Fruit fly (Drosophila melanogaster) whole organism, prepupa: ENCODE measurements around the gene CG8117.

Experiments used
- Blimp-1 ChIP-seq: fragments of 200-800 bp; sonication (Bioruptor generic); optimal IDR thresholded peaks from 3 replicates; lab custom pipeline; 2017; ENCODE audit warnings: missing biosample characterization, missing genetic modification characterization, mild to moderate bottlenecking, moderate library complexity, missing genetic modification reagents
- CG31627 ChIP-seq: fragments of 200-800 bp; sonication (Bioruptor generic); optimal IDR thresholded peaks from 3 replicates; lab custom pipeline; 2016; ENCODE audit warnings: missing biosample characterization, missing genetic modification characterization
- CG34406 ChIP-seq: fragments of 200-800 bp; sonication (Bioruptor generic); optimal IDR thresholded peaks from 3 replicates; lab custom pipeline; 2016; ENCODE audit warnings: missing biosample characterization, missing genetic modification characterization
- Met ChIP-seq: fragments of 200-800 bp; sonication (Bioruptor generic); optimal IDR thresholded peaks from 3 replicates; lab custom pipeline; 2016; ENCODE audit warnings: missing biosample characterization, missing genetic modification characterization
- acj6 ChIP-seq: fragments of 200-800 bp; sonication (Bioruptor generic); optimal IDR thresholded peaks from 3 replicates; lab custom pipeline; 2016; ENCODE audit warnings: missing biosample characterization, missing genetic modification characterization
- dac ChIP-seq: fragments of 200-800 bp; sonication (Bioruptor generic); optimal IDR thresholded peaks from 2 replicates; lab custom pipeline; 2017; ENCODE audit warnings: missing biosample characterization, mild to moderate bottlenecking, missing genetic modification characterization
- dsx ChIP-seq: fragments of 200-800 bp; optimal IDR thresholded peaks from 3 replicates; lab custom pipeline; 2019; ENCODE audit warnings: missing biosample characterization, mild to moderate bottlenecking, missing genetic modification characterization, moderate library complexity; ENCODE audit not compliant: poor library complexity, severe bottlenecking
- fd85E ChIP-seq: fragments of 200-800 bp; sonication (Bioruptor generic); optimal IDR thresholded peaks from 3 replicates; lab custom pipeline; 2016; ENCODE audit warnings: missing biosample characterization, missing genetic modification characterization
- spab ChIP-seq: fragments of 200-800 bp; sonication (Bioruptor generic); optimal IDR thresholded peaks from 2 replicates; lab custom pipeline; 2017; ENCODE audit warnings: missing biosample characterization, mild to moderate bottlenecking, missing genetic modification characterization, missing genetic modification reagents

DNA sequence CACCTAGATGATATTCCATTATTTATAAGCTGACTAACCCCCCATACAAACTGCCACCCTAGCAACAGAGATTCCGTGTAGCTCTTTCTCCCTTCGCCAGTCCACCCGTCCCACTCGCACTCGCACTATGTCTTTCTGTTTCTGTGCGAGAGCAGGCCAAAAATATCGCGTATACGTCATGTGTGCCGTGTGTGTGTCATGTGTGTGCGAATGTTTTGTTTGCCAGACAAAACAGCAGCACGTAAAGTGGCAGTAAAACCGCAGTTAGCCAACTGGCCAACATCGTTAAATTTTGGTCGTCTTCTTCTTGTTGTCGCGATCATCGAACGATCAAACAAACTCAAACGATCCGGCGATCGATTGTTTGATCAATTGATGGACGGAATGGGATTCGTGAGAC, 12.6 kb upstream of the CG8117 start:
- TF ChIP-seq fd85E (no peak), spab (no peak), Blimp-1 (GFP tag; lab: Kevin White, UChicago) (no peak), Met (GFP tag; lab: Kevin White, UChicago) (no peak), acj6 (no peak), CG34406 (GFP tag; lab: Kevin White, UChicago) (no peak), dac (GFP tag; lab: Kevin White, UChicago) (no peak), dsx (no peak), CG31627 (GFP tag; lab: Kevin White, UChicago) (no peak)
